Fruit fly (Drosophila melanogaster): ENCODE results near the gene jvl.

Gene jvl

DNA sequence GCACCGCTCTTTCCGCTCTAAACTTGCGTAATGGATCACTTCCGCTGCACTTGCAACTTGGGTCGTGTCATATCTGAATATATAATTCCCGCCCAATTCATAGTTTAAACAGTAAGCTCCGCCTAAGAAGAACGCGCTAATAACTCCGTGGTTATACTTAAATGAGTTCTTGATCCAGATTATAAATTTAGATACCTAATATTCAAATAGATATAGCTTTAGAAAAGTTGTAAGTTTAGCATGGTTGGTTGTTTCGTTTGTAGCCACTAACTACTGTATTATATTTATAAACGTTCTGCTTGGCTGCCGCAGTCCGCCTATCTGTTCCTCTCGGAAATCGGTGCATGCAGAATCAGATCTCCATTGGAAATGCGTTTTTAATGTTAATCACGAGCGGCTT is 1.5 kb downstream of the jvl start (continued):
- peak; percentile 39 for TF ChIP-seq ems (GFP tag; optimal IDR thresholded peaks at IDR 0.05)
- TF ChIP-seq CG10979 (tag; optimal IDR thresholded peaks at IDR 0.05): peak; percentile 65
- no peak for TF ChIP-seq Dll (GFP tag; IDR thresholded peaks at IDR 0.05; ENCODE audit: partially characterized antibody)
- TF ChIP-seq CG18619 (GFP tag; optimal IDR thresholded peaks at IDR 0.05): no peak
- TF ChIP-seq Xbp1 (GFP tag; optimal IDR thresholded peaks at IDR 0.05): peak; percentile 58
- no peak for TF ChIP-seq shn (GFP tag; optimal IDR thresholded peaks at IDR 0.05)
- TF ChIP-seq CG2678 (tag; optimal IDR thresholded peaks at IDR 0.05): peak; percentile 63
- TF ChIP-seq CG6813 (GFP tag; optimal IDR thresholded peaks at IDR 0.05): no peak
- TF ChIP-seq lilli (GFP tag; optimal IDR thresholded peaks at IDR 0.05): peak; percentile 35
- TF ChIP-seq CG12744 (GFP tag; optimal IDR thresholded peaks at IDR 0.05): no peak
- TF ChIP-seq stc (GFP tag; IDR thresholded peaks at IDR 0.05): peak; percentile 64
- peak; percentile 72 for TF ChIP-seq CG6689 (GFP tag; IDR thresholded peaks at IDR 0.05)
- no peak for TF ChIP-seq crc (GFP tag; optimal IDR thresholded peaks at IDR 0.05)
- TF ChIP-seq CG18262 (tag; optimal IDR thresholded peaks at IDR 0.05): peak; percentile 69
- peak; percentile 63 for TF ChIP-seq CG4730 (GFP tag; IDR thresholded peaks at IDR 0.05)
- TF ChIP-seq CG17359 (tag; optimal IDR thresholded peaks at IDR 0.05): peak; percentile 55
- TF ChIP-seq Sox102F (GFP tag; optimal IDR thresholded peaks at IDR 0.05): peak; percentile 70
- TF ChIP-seq CG18599 (GFP tag; optimal IDR thresholded peaks at IDR 0.05): no peak
- TF ChIP-seq gce (GFP tag; IDR thresholded peaks at IDR 0.05): peak; percentile 81
- peak in 1 of 2 experiments; percentile 13 for TF ChIP-seq Hr51 (GFP tag; optimal IDR thresholded peaks at IDR 0.05)
- peak; percentile 12 for TF ChIP-seq CG7556 (GFP tag; optimal IDR thresholded peaks at IDR 0.05)
- TF ChIP-seq bigmax (GFP tag; optimal IDR thresholded peaks at IDR 0.05): no peak
- peak; percentile 37; the same call in 1 of the 2 replicates for TF ChIP-seq Awh (GFP tag; IDR thresholded peaks at IDR 0.05)
- TF ChIP-seq Rx (GFP tag; IDR thresholded peaks at IDR 0.05): peak; percentile 41; the same call in 1 of the 2 replicates
- no peak for TF ChIP-seq pan (optimal IDR thresholded peaks at IDR 0.05)
- TF ChIP-seq pan (GFP tag; optimal IDR thresholded peaks at IDR 0.05 in 1 of 2, IDR thresholded peaks at IDR 0.05 in 1 of 2): peak in 1 of 2 experiments; percentile 59
- TF ChIP-seq aop (GFP tag; IDR thresholded peaks at IDR 0.05): peak; percentile 18; the same call in 1 of the 2 replicates
- peak; percentile 55; the same call in 1 of the 2 replicates for TF ChIP-seq CG10366 (GFP tag; IDR thresholded peaks at IDR 0.05)
- no peak for TF ChIP-seq BEAF-32 (GFP tag; optimal IDR thresholded peaks at IDR 0.05)
- TF ChIP-seq CG17328 (GFP tag; IDR thresholded peaks at IDR 0.05): peak; percentile 77
- TF ChIP-seq mam (GFP tag; optimal IDR thresholded peaks at IDR 0.05): peak; percentile 39
- no peak for TF ChIP-seq eyg (GFP tag; optimal IDR thresholded peaks at IDR 0.05)
- no peak for TF ChIP-seq toy (GFP tag; IDR thresholded peaks at IDR 0.05)
- peak; percentile 77 for TF ChIP-seq Med (GFP tag)
- peak; percentile 61; the same call in 1 of the 2 replicates for TF ChIP-seq CG1024 (GFP tag; IDR thresholded peaks at IDR 0.05)
- TF ChIP-seq CG15011 (GFP tag; optimal IDR thresholded peaks at IDR 0.05): no peak
- TF ChIP-seq CG3163 (GFP tag; optimal IDR thresholded peaks at IDR 0.05): no peak
- peak; percentile 14 for TF ChIP-seq Asciz (GFP tag; optimal IDR thresholded peaks at IDR 0.05)
- peak; percentile 21 for TF ChIP-seq tio (GFP tag; optimal IDR thresholded peaks at IDR 0.05)
- peak; percentile 73 for TF ChIP-seq CG1603 (tag; optimal IDR thresholded peaks at IDR 0.05)
- TF ChIP-seq ATbp (GFP tag; optimal IDR thresholded peaks at IDR 0.05): peak; percentile 60
- peak; percentile 52; the same call in 1 of the 2 replicates for TF ChIP-seq sob (GFP tag; IDR thresholded peaks at IDR 0.05)
- 0 out of 2 replicates have a peak, but pooled peaks have one; percentile 12 for TF ChIP-seq MBD-R2 (GFP tag; IDR thresholded peaks at IDR 0.05)
- no peak for TF ChIP-seq exex (tag; optimal IDR thresholded peaks at IDR 0.05)
- no peak for TF ChIP-seq CG9932 (GFP tag; IDR thresholded peaks at IDR 0.05)
- TF ChIP-seq yki (optimal IDR thresholded peaks at IDR 0.05): no peak
- peak; percentile 90 for TF ChIP-seq grau (tag; optimal IDR thresholded peaks at IDR 0.05)
- TF ChIP-seq fd96Cb (tag; optimal IDR thresholded peaks at IDR 0.05): peak; percentile 61
- no peak for TF ChIP-seq Lim3 (GFP tag; IDR thresholded peaks at IDR 0.05)
- TF ChIP-seq Elba2 (GFP tag; optimal IDR thresholded peaks at IDR 0.05): no peak
- TF ChIP-seq Lhr (GFP tag; optimal IDR thresholded peaks at IDR 0.05): peak; percentile 17

Data from whole organism, embryonic.